Fruit fly (Drosophila melanogaster): ENCODE results near the gene CG17197.

The CG17197 gene

DNA sequence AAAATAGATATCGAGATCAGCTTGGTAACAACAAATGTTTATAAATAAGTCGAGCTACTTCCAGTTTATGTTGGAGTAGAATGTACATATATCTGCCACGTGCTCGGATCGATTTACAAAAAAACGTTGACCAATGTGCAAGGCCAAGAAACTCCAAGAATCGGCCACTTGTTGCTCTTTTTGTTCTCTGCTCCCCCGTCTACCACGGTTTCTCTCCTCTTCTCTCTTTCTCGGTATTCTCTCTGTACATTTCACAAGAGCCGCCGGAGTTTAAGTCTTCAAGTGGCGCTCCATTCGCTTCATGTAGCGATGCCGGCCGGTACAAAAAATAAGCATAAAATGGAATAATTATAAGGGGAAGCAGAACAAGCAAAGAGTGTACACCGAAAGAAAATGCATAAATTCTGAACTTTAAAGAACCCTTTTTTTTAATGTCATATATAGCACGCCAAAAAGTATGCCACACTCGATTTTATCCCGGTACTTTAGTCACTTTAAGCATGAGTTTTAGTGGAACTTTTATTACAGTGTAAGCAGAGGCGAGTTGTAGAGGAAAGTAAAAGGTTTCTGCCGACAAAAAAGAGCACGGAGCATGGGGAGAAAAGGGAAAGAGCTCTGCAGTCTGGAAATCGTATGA lies 37.3 kb downstream of the CG17197 start (continued):
- TF ChIP-seq hkb (optimal IDR thresholded peaks at IDR 0.05) (no peak), hkb (GFP tag; IDR thresholded peaks at IDR 0.05) (peak; percentile 92), CG2199 (GFP tag; IDR thresholded peaks at IDR 0.05) (peak; percentile 91; the same call in 2 of the 3 replicates), CG17612 (GFP tag; IDR thresholded peaks at IDR 0.05) (peak; percentile 84), CG3407 (GFP tag; optimal IDR thresholded peaks at IDR 0.05) (peak; percentile 93), BtbVII (GFP tag; optimal IDR thresholded peaks at IDR 0.05) (peak; percentile 81), bab2 (GFP tag; optimal IDR thresholded peaks at IDR 0.05) (peak; percentile 96), CG18599 (GFP tag; optimal IDR thresholded peaks at IDR 0.05) (peak; percentile 89), Deaf1 (tag; optimal IDR thresholded peaks at IDR 0.05) (peak; percentile 81), Dp (GFP tag; optimal IDR thresholded peaks at IDR 0.05) (no peak), Sry-δ (GFP tag; optimal IDR thresholded peaks at IDR 0.05) (peak; percentile 62), ERR (GFP tag; optimal IDR thresholded peaks at IDR 0.05) (peak; percentile 91), CG10543 (GFP tag; optimal IDR thresholded peaks at IDR 0.05) (no peak), Dref (GFP tag; IDR thresholded peaks at IDR 0.05) (no peak), CG17385 (GFP tag; optimal IDR thresholded peaks at IDR 0.05) (peak; percentile 89), tll (GFP tag; optimal IDR thresholded peaks at IDR 0.05) (no peak), CG4282 (GFP tag; optimal IDR thresholded peaks at IDR 0.05) (peak; percentile 79), ranshi (GFP tag; IDR thresholded peaks at IDR 0.05) (peak; percentile 92), CG12391 (tag; optimal IDR thresholded peaks at IDR 0.05) (peak; percentile 92), Rx (GFP tag; IDR thresholded peaks at IDR 0.05) (peak; percentile 88), Ssrp (tag; optimal IDR thresholded peaks at IDR 0.05) (peak; percentile 94), sens-2 (GFP tag; IDR thresholded peaks at IDR 0.05) (peak; percentile 92), D19A (tag; optimal IDR thresholded peaks at IDR 0.05) (peak; percentile 89), sob (GFP tag; IDR thresholded peaks at IDR 0.05) (peak; percentile 91), CG6272 (GFP tag; IDR thresholded peaks at IDR 0.05) (peak; percentile 78), CG14014 (GFP tag; IDR thresholded peaks at IDR 0.05) (peak; percentile 85), Scr (GFP tag; IDR thresholded peaks at IDR 0.05; ENCODE audit: partially characterized antibody) (no peak), unc-4 (GFP tag; IDR thresholded peaks at IDR 0.05; ENCODE audit: partially characterized antibody) (no peak), org-1 (GFP tag; optimal IDR thresholded peaks at IDR 0.05) (peak; percentile 84), NfI (GFP tag; optimal IDR thresholded peaks at IDR 0.05) (peak; percentile 94), NK7.1 (GFP tag; optimal IDR thresholded peaks at IDR 0.05) (peak; percentile 90), CG16779 (GFP tag; IDR thresholded peaks at IDR 0.05) (peak; percentile 75), Atf3 (GFP tag; optimal IDR thresholded peaks at IDR 0.05) (peak; percentile 93), CG6654 (GFP tag; optimal IDR thresholded peaks at IDR 0.05) (peak; percentile 89), lab (GFP tag; optimal IDR thresholded peaks at IDR 0.05) (peak; percentile 90), Nf-YB (GFP tag; optimal IDR thresholded peaks at IDR 0.05) (peak; percentile 81), ewg (GFP tag; optimal IDR thresholded peaks at IDR 0.05) (peak; percentile 91), CG7839 (tag; optimal IDR thresholded peaks at IDR 0.05) (peak; percentile 95), pita (GFP tag; optimal IDR thresholded peaks at IDR 0.05) (no peak), dpn (GFP tag; optimal IDR thresholded peaks at IDR 0.05) (peak; percentile 94 to 95), lov (optimal IDR thresholded peaks at IDR 0.05) (no peak), lov (GFP tag; IDR thresholded peaks at IDR 0.05) (peak; percentile 96), Sox100B (GFP tag; optimal IDR thresholded peaks at IDR 0.05) (peak; percentile 90), CG11456 (GFP tag; IDR thresholded peaks at IDR 0.05) (peak; percentile 90), stwl (tag; optimal IDR thresholded peaks at IDR 0.05) (no peak), CG1233 (GFP tag; optimal IDR thresholded peaks at IDR 0.05) (peak; percentile 89), CG17359 (tag; optimal IDR thresholded peaks at IDR 0.05) (peak; percentile 95), amos (GFP tag; IDR thresholded peaks at IDR 0.05; ENCODE audit: partially characterized antibody) (no peak), wek (GFP tag; optimal IDR thresholded peaks at IDR 0.05) (peak; percentile 67), CG3995 (GFP tag; optimal IDR thresholded peaks at IDR 0.05) (peak; percentile 56)

All from whole organism, embryonic.